Worm (Caenorhabditis elegans) whole organism, L3 larva: ENCODE results near the gene pix-1.

Experiments used
- aly-2 ChIP-seq: fragments of 150-350 bp; optimal IDR thresholded peaks from 2 replicates; lab custom pipeline; 2014; ENCODE audit warnings: missing biosample characterization, missing genetic modification characterization
- ama-1 ChIP-seq: fragments of 150-350 bp; optimal IDR thresholded peaks from 2 replicates; lab custom pipeline; 2018
- ceh-16 ChIP-seq: sonication (generic microtip); optimal IDR thresholded peaks from 2 replicates; lab custom pipeline; 2017; ENCODE audit warnings: missing biosample characterization, missing genetic modification characterization
- ceh-28 ChIP-seq: fragments of 150-350 bp; optimal IDR thresholded peaks from 2 replicates; lab custom pipeline; 2014; ENCODE audit warnings: missing biosample characterization, missing genetic modification reagents, missing genetic modification characterization
- ceh-82 ChIP-seq: fragments of 150-350 bp; optimal IDR thresholded peaks from 2 replicates; lab custom pipeline; 2014; ENCODE audit warnings: missing biosample characterization, missing genetic modification characterization
- ceh-9 ChIP-seq: sonication (generic microtip); optimal IDR thresholded peaks from 2 replicates; lab custom pipeline; 2018; ENCODE audit warnings: missing biosample characterization, missing genetic modification characterization
- egl-5 ChIP-seq: fragments of 150-350 bp; optimal IDR thresholded peaks from 2 replicates; lab custom pipeline; 2017; ENCODE audit warnings: missing biosample characterization, missing genetic modification reagents, missing genetic modification characterization, inconsistent platforms
- elt-1 ChIP-seq: fragments of 150-350 bp; optimal IDR thresholded peaks from 2 replicates; lab custom pipeline; 2014; ENCODE audit warnings: missing biosample characterization, missing genetic modification characterization
- elt-2 ChIP-seq: sonication (generic microtip); optimal IDR thresholded peaks from 2 replicates; lab custom pipeline; 2016; ENCODE audit warnings: missing genetic modification reagents, mild to moderate bottlenecking, missing genetic modification characterization, missing compliant biosample characterization
- eor-1 ChIP-seq, 2 experiments: fragments of 150-350 bp; optimal IDR thresholded peaks; 2 replicates each; lab custom pipeline; 2014 to 2018; ENCODE audit warnings: missing biosample characterization in 2 of 2, missing genetic modification characterization in 2 of 2
- fkh-10 ChIP-seq: sonication (generic microtip); optimal IDR thresholded peaks from 2 replicates; lab custom pipeline; 2017; ENCODE audit warnings: missing biosample characterization, missing genetic modification reagents, missing genetic modification characterization
- hmg-11 ChIP-seq: sonication (generic microtip); optimal IDR thresholded peaks from 2 replicates; lab custom pipeline; 2016; ENCODE audit warnings: missing genetic modification characterization, missing compliant biosample characterization
- jun-1 ChIP-seq: fragments of 150-350 bp; optimal IDR thresholded peaks from 2 replicates; lab custom pipeline; 2014; ENCODE audit warnings: missing biosample characterization, missing genetic modification reagents, missing genetic modification characterization
- lsy-12 ChIP-seq: sonication (generic microtip); optimal IDR thresholded peaks from 2 replicates; lab custom pipeline; 2016; ENCODE audit warnings: mild to moderate bottlenecking, missing genetic modification characterization, missing compliant biosample characterization
- mdl-1 ChIP-seq: fragments of 150-350 bp; optimal IDR thresholded peaks from 2 replicates; lab custom pipeline; 2014; ENCODE audit warnings: missing biosample characterization, missing genetic modification characterization
- nfya-1 ChIP-seq: sonication (generic microtip); optimal IDR thresholded peaks from 2 replicates; lab custom pipeline; 2017; ENCODE audit warnings: missing genetic modification characterization, mild to moderate bottlenecking, missing compliant biosample characterization, antibody characterized with exemption, moderate library complexity; ENCODE audit not compliant: insufficient read depth
- nhr-23 ChIP-seq: fragments of 150-350 bp; optimal IDR thresholded peaks from 2 replicates; lab custom pipeline; 2014; ENCODE audit warnings: missing biosample characterization, missing genetic modification reagents, missing genetic modification characterization
- nhr-25 ChIP-seq: sonication (generic microtip); optimal IDR thresholded peaks from 2 replicates; lab custom pipeline; 2017; ENCODE audit warnings: missing biosample characterization, missing genetic modification characterization
- nhr-28 ChIP-seq: fragments of 150-350 bp; optimal IDR thresholded peaks from 2 replicates; lab custom pipeline; 2014; ENCODE audit warnings: missing biosample characterization, missing genetic modification characterization
- nhr-76 ChIP-seq: fragments of 150-350 bp; sonication (generic microtip); optimal IDR thresholded peaks from 5 replicates; lab custom pipeline; 2014; ENCODE audit warnings: missing biosample characterization, missing genetic modification characterization
- nhr-77 ChIP-seq: fragments of 150-350 bp; optimal IDR thresholded peaks from 2 replicates; lab custom pipeline; 2014; ENCODE audit warnings: missing biosample characterization, missing genetic modification characterization
- pqm-1 ChIP-seq: fragments of 150-350 bp; optimal IDR thresholded peaks from 2 replicates; lab custom pipeline; 2017; ENCODE audit warnings: missing biosample characterization, missing genetic modification characterization, inconsistent platforms
- sea-2 ChIP-seq: fragments of 150-350 bp; sonication (generic microtip); optimal IDR thresholded peaks from 4 replicates; lab custom pipeline; 2014; ENCODE audit warnings: missing biosample characterization, missing genetic modification reagents, missing genetic modification characterization
- skn-1 ChIP-seq: fragments of 150-350 bp; optimal IDR thresholded peaks from 2 replicates; lab custom pipeline; 2014; ENCODE audit warnings: missing biosample characterization, missing genetic modification characterization
- snpc-4 ChIP-seq: fragments of 150-350 bp; optimal IDR thresholded peaks from 2 replicates; lab custom pipeline; 2014; ENCODE audit warnings: missing biosample characterization, missing genetic modification characterization
- tbx-2 ChIP-seq: sonication (generic microtip); optimal IDR thresholded peaks from 2 replicates; lab custom pipeline; 2016; ENCODE audit warnings: mild to moderate bottlenecking, missing genetic modification characterization, missing compliant biosample characterization
- unc-39 ChIP-seq: sonication (generic microtip); optimal IDR thresholded peaks from 4 replicates; lab custom pipeline; 2017; ENCODE audit warnings: missing biosample characterization, missing genetic modification characterization
- unc-62 ChIP-seq: fragments of 150-350 bp; sonication (generic microtip); optimal IDR thresholded peaks from 4 replicates; lab custom pipeline; 2014; ENCODE audit warnings: missing biosample characterization, missing genetic modification reagents, missing genetic modification characterization
- zag-1 ChIP-seq: fragments of 150-350 bp; optimal IDR thresholded peaks from 2 replicates; lab custom pipeline; 2014; ENCODE audit warnings: missing biosample characterization, missing genetic modification characterization
- ztf-11 ChIP-seq: fragments of 150-350 bp; optimal IDR thresholded peaks from 2 replicates; lab custom pipeline; 2014; ENCODE audit warnings: missing biosample characterization, missing genetic modification characterization
- ztf-4 ChIP-seq: fragments of 150-350 bp; optimal IDR thresholded peaks from 2 replicates; lab custom pipeline; 2014; ENCODE audit warnings: missing biosample characterization, missing genetic modification characterization

Gene pix-1

DNA sequence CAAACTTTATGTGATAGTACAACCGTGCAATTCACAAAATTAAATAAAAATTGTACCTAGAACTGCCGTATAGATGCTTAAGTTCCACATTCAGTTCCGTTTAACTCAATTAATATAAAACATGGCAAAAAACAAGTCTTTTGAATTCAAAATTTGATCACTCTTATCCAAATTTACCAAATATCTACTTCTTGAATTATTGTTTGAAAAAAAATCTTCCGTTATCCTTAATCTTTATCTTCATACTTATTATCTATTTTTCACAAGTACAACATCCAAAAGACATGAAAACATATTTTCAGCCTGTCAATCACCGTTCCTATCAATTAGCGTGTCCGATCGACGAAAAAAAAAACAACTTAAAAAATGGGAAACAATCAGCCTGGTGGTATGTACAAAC lies 28.4 kb downstream of the pix-1 start, which contains the start of gene aakb-1:
TSS of gene aakb-1 (plus strand) at position 301 of the 400 bp plus-strand sequence.
- TF ChIP-seq nhr-25 (tag; lab: Kevin White, UChicago) = no peak
- no peak for TF ChIP-seq ama-1 (lab: Kevin White, UChicago)
- no peak for TF ChIP-seq elt-2 (tag; lab: Kevin White, UChicago)
- no peak for TF ChIP-seq unc-39 (tag; lab: Kevin White, UChicago)
- TF ChIP-seq ceh-16 = no peak
- TF ChIP-seq elt-1 = no peak

DNA sequence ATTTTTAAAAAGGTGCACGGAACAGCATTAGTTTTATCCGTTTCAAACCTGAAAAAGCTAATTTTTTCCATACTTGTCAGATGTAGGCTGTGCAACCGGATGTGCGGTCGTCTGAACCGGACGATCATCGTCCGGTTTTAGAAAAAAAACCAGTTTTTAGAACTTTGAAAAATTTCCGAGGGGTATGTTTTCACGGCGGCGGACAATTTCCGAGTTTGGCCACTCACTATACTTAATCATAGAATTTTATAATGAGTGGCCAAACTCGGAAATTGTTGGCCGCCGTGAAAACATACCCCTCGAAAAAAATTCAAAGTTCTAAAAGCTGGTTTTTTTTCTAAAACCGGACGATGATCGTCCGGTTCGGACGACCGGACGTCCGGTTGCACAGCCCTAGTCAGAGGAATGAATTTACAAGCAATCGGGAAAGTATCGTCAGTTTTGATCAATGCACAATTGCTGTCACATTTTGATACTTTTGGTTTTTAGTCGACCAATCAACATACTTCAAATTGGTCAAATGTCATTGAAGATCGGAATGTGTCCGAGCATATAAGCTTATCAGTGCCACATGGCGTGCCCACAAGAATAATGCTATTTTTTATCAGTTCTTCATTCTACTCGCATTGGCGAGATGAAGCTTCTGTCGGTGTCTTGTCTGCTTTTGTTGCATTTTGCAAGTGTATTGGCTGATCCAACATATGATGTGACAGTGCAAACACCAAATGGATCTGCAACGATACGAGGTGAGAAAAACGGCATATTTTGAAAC lies 32.8 kb downstream of the pix-1 start, which contains the start of gene cest-13:
TSS of gene cest-13 (plus strand) at position 562 of the 772 bp plus-strand sequence.
- TF ChIP-seq elt-2 (tag; lab: Kevin White, UChicago) = peak; percentile 79
- no peak for TF ChIP-seq nhr-77 (tag; lab: Kevin White, UChicago)
- peak; percentile 84 for TF ChIP-seq pqm-1 (tag; lab: Kevin White, UChicago)

DNA sequence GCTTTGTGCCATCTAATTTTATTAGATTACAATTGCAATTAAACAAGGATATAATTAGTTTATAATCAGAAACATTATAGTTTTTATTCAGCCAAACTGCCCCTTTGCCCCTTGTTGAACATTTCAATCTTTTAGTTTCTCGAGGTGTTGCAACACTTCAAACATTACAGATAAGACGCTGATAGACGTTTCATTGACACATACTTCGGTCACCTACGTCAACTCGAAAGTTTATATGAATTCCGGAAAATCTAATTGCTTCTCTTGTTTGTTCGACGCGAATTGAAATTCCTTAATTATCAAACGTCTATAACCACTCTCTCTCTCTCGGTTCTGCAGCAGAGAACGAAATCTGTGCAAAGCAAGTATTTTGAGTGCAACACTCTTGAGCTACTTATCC lies 40.2 kb downstream of the pix-1 start:
- TF ChIP-seq nfya-1 (tag; lab: Kevin White, UChicago) = no peak
- no peak for TF ChIP-seq lsy-12 (tag; lab: Kevin White, UChicago)
- no peak for TF ChIP-seq nhr-76
- TF ChIP-seq snpc-4 (tag; lab: Kevin White, UChicago) = no peak
- TF ChIP-seq nhr-28 (tag; lab: Kevin White, UChicago) = no peak
- TF ChIP-seq elt-2 (tag; lab: Kevin White, UChicago) = peak; percentile 65

DNA sequence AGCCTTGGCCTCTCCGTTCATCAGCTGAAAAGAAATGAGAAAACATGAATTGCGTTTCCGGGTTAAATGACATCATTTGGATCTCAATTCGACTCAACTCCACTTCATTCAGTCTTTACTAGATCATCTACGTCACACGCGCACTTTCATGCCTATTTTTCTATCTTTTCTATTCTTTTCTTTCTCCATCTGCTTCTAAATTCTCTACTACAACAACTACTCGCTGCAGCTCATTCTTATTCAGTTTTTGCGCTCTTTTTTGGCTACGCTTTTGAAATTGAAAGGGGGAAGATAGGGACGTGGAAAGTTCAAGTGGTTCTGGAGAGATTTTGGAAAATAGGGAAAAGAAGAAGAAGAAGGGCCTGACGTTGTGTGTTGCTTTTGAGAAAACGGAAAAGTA lies 41.5 kb downstream of the pix-1 start:
- TF ChIP-seq nfya-1 (tag; lab: Kevin White, UChicago) = peak; percentile 62
- peak; percentile 22 for TF ChIP-seq nhr-23 (tag; lab: Kevin White, UChicago)
- peak; percentile 89 for TF ChIP-seq fkh-10 (GFP tag; lab: Kevin White, UChicago)
- TF ChIP-seq ama-1 (lab: Kevin White, UChicago) = peak; percentile 22
- no peak for TF ChIP-seq ztf-11 (tag; lab: Kevin White, UChicago)
- peak; percentile 49 for TF ChIP-seq tbx-2 (tag; lab: Kevin White, UChicago)
- TF ChIP-seq, all 47 proteins: peak for 5

DNA sequence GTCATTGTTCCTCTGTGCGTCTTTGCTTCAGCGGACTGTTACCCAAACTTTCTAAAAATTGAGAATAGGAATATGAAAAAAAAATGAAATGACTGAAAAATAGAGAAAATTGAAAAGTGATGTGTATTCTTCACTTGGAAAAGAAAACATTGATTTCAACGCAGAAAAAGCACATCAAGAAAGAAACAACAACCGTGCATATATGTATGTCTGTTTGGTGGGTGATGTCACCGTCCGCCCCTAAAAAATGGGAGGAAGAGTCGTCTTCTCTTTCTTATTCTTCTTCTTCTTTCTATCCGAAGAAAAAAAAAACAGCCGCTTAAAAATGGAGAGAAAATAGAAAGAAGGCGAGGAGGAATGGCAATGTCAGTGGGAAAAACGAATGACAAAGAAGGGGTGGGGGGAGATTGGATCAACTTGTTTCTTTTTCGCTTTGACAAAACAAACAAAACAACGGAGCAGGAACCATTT lies 43.5 kb downstream of the pix-1 start, which contains the start of gene nkb-3:
TSS of gene nkb-3 (minus strand) at position 51 of the 471 bp plus-strand sequence.
- TF ChIP-seq elt-2 (tag; lab: Kevin White, UChicago) = no peak
- TF ChIP-seq aly-2 = no peak
- TF ChIP-seq nhr-25 (tag; lab: Kevin White, UChicago) = no peak
- no peak for TF ChIP-seq eor-1 (tag; optimal IDR thresholded peaks at IDR 0.05; lab: Kevin White, UChicago)
- no peak for TF ChIP-seq ceh-28 (tag; lab: Kevin White, UChicago)
- TF ChIP-seq jun-1 (tag; lab: Kevin White, UChicago) = no peak
- TF ChIP-seq zag-1 (tag; lab: Kevin White, UChicago) = no peak
- no peak for TF ChIP-seq skn-1
- no peak for TF ChIP-seq unc-39 (tag; lab: Kevin White, UChicago)
- TF ChIP-seq ceh-9 (tag; lab: Kevin White, UChicago) = no peak
- no peak for TF ChIP-seq unc-62 (GFP tag; lab: Kevin White, UChicago)

DNA sequence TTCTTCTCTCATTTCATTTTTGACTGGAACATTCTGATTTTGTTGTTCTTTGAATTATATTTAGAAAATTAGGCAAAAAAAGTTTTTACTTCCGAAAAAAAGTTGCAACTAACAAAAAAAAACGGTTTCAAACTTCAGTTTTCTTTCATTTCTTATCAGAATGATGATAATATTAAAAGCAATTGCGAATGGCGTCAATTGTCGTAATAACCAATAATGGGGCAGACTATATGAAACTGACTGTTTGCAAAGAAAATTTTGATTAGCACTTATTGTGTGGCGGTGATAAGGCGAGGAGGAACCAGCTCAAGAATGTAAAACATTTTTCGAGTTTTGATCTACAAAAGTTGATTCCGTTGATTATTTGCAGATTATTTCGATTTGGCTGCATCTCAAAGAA lies 45.6 kb downstream of the pix-1 start:
- TF ChIP-seq ceh-82 (no peak), elt-2 (tag; lab: Kevin White, UChicago) (peak; percentile 95), pqm-1 (tag; lab: Kevin White, UChicago) (peak; percentile 84), mdl-1 (tag; lab: Kevin White, UChicago) (no peak), skn-1 (peak; percentile 67), egl-5 (tag; lab: Kevin White, UChicago) (no peak), nhr-28 (tag; lab: Kevin White, UChicago) (no peak), ama-1 (lab: Kevin White, UChicago) (no peak), nhr-77 (tag; lab: Kevin White, UChicago) (no peak), ztf-11 (tag; lab: Kevin White, UChicago) (no peak), jun-1 (tag; lab: Kevin White, UChicago) (peak; percentile 4), elt-1 (no peak), unc-39 (tag; lab: Kevin White, UChicago) (no peak), hmg-11 (tag; lab: Kevin White, UChicago) (no peak), ztf-4 (tag; lab: Kevin White, UChicago) (no peak), sea-2 (GFP tag; lab: Kevin White, UChicago) (no peak)
